Worm (Caenorhabditis elegans): ENCODE results near the gene mrpl-18.

- TF ChIP-seq egl-27 (tag; optimal IDR thresholded peaks at IDR 0.05), result peak; percentile 53
- TF ChIP-seq snpc-4 (tag; optimal IDR thresholded peaks at IDR 0.05), result no peak
- no peak for TF ChIP-seq mdl-1 (tag; optimal IDR thresholded peaks at IDR 0.05)
- TF ChIP-seq blmp-1 (tag; optimal IDR thresholded peaks at IDR 0.05; ENCODE audit: insufficient read depth), result no peak
- no peak for TF ChIP-seq unc-62 (GFP tag; optimal IDR thresholded peaks at IDR 0.05)
- no peak for TF ChIP-seq ceh-16 (tag; optimal IDR thresholded peaks at IDR 0.05)
- no peak for TF ChIP-seq ceh-82 (tag; optimal IDR thresholded peaks at IDR 0.05)
- no peak for TF ChIP-seq nhr-237 (tag; optimal IDR thresholded peaks at IDR 0.05)
Measured at ce11 chrIII:8125234-8125633, 19.6 kb upstream of the mrpl-18 start.
